Worm (Caenorhabditis elegans): ENCODE measurements around the gene sam-4.
A peak's percentile ranks its signal among the peaks of the same experiment; 100 is the strongest.
"Not testable (repeated sequence)": the region's sequence is repeated elsewhere in the genome, so short reads cannot be mapped to it uniquely, and the experiment has no call there.

The sam-4 gene

ce11 chrII:5622383-5622939 is 26.6 kb downstream of the sam-4 start, which contains the start of the genes eif-3.L and npl-4.2:
eif-3.L (minus strand) TSS chrII:5622483.
npl-4.2 (plus strand) TSS chrII:5622889.
- not testable (repeated sequence) for TF ChIP-seq R02D3.7, ztf-4, egl-5 (tag; optimal IDR thresholded peaks at IDR 0.05)

- TF ChIP-seq fkh-10 (GFP tag; optimal IDR thresholded peaks at IDR 0.05) (no peak), ceh-28 (tag; optimal IDR thresholded peaks at IDR 0.05) (peak; percentile 8), nhr-43 (tag; optimal IDR thresholded peaks at IDR 0.05; ENCODE audit: poor library complexity, severe bottlenecking) (peak; percentile 15), nhr-23 (tag; optimal IDR thresholded peaks at IDR 0.05) (peak; percentile 48), ceh-82 (tag; optimal IDR thresholded peaks at IDR 0.05) (no peak), nhr-77 (tag; optimal IDR thresholded peaks at IDR 0.05) (no peak), nfya-1 (tag; optimal IDR thresholded peaks at IDR 0.05; ENCODE audit: insufficient read depth) (peak; percentile 9), elt-2 (tag; optimal IDR thresholded peaks at IDR 0.05) (peak; percentile 71)
These were observed 29.8 kb downstream of the sam-4 start, which contains the start of gene dhs-6 for ce11 chrII:5619298-5619697. dhs-6 (minus strand) TSS chrII:5619319.

ce11 chrII:5607756-5608155 is 41.3 kb downstream of the sam-4 start, which contains the start of gene C17G10.7:
C17G10.7 (minus strand) TSS chrII:5607856.
- no peak for TF ChIP-seq elt-3 (tag; optimal IDR thresholded peaks at IDR 0.05)
- no peak for TF ChIP-seq aly-2 (tag; optimal IDR thresholded peaks at IDR 0.05)
- no peak for TF ChIP-seq nhr-25 (tag; optimal IDR thresholded peaks at IDR 0.05)
- no peak for TF ChIP-seq tbx-2 (tag; optimal IDR thresholded peaks at IDR 0.05)
- TF ChIP-seq elt-1 (tag; optimal IDR thresholded peaks at IDR 0.05), result no peak
- TF ChIP-seq nhr-43 (tag; optimal IDR thresholded peaks at IDR 0.05; ENCODE audit: poor library complexity, severe bottlenecking), result no peak
- TF ChIP-seq jun-1 (tag; optimal IDR thresholded peaks at IDR 0.05), result no peak
- TF ChIP-seq R02D3.7 (tag; optimal IDR thresholded peaks at IDR 0.05), result no peak
- no peak for TF ChIP-seq fos-1 (tag; optimal IDR thresholded peaks at IDR 0.05)
- TF ChIP-seq fkh-2 (tag; optimal IDR thresholded peaks at IDR 0.05), result no peak
- no peak for TF ChIP-seq daf-12 (tag; optimal IDR thresholded peaks at IDR 0.05)
- TF ChIP-seq lin-15B (tag; optimal IDR thresholded peaks at IDR 0.05), result no peak
- no peak for TF ChIP-seq ZK546.5 (tag; optimal IDR thresholded peaks at IDR 0.05)
- TF ChIP-seq ceh-16 (tag; optimal IDR thresholded peaks at IDR 0.05), result no peak
- no peak for TF ChIP-seq unc-39 (tag; optimal IDR thresholded peaks at IDR 0.05)
- no peak for TF ChIP-seq nhr-28 (tag; optimal IDR thresholded peaks at IDR 0.05)

- TF ChIP-seq nhr-67 (tag; optimal IDR thresholded peaks at IDR 0.05) (no peak), lin-15B (tag; optimal IDR thresholded peaks at IDR 0.05) (no peak), snpc-4 (tag; optimal IDR thresholded peaks at IDR 0.05) (no peak), nhr-12 (tag; optimal IDR thresholded peaks at IDR 0.05) (no peak), ama-1 (optimal IDR thresholded peaks at IDR 0.05) (no peak), jun-1 (tag; optimal IDR thresholded peaks at IDR 0.05) (no peak), mml-1 (tag; optimal IDR thresholded peaks at IDR 0.05) (no peak), nhr-77 (tag; optimal IDR thresholded peaks at IDR 0.05) (peak; percentile 22), fkh-10 (GFP tag; optimal IDR thresholded peaks at IDR 0.05) (no peak), skn-1 (tag; optimal IDR thresholded peaks at IDR 0.05) (no peak), zag-1 (tag; optimal IDR thresholded peaks at IDR 0.05) (no peak), fos-1 (tag; optimal IDR thresholded peaks at IDR 0.05) (no peak), R02D3.7 (tag; optimal IDR thresholded peaks at IDR 0.05) (peak; percentile 40), lin-39 (tag; optimal IDR thresholded peaks at IDR 0.05) (no peak), elt-3 (tag; optimal IDR thresholded peaks at IDR 0.05) (peak; percentile 93 to 96 (median 93)), lsy-12 (tag; optimal IDR thresholded peaks at IDR 0.05) (peak; percentile 5), ceh-9 (tag; optimal IDR thresholded peaks at IDR 0.05) (no peak), ztf-4 (tag; optimal IDR thresholded peaks at IDR 0.05) (no peak), sea-2 (GFP tag; optimal IDR thresholded peaks at IDR 0.05) (no peak), nhr-237 (tag; optimal IDR thresholded peaks at IDR 0.05) (no peak), ceh-82 (tag; optimal IDR thresholded peaks at IDR 0.05) (no peak), nhr-23 (tag; optimal IDR thresholded peaks at IDR 0.05) (peak; percentile 94), daf-12 (tag; optimal IDR thresholded peaks at IDR 0.05) (no peak), nhr-25 (tag; optimal IDR thresholded peaks at IDR 0.05) (peak; percentile 85), nhr-11 (tag; optimal IDR thresholded peaks at IDR 0.05) (no peak), ceh-28 (tag; optimal IDR thresholded peaks at IDR 0.05) (peak; percentile 80), unc-39 (tag; optimal IDR thresholded peaks at IDR 0.05) (no peak), ceh-16 (tag; optimal IDR thresholded peaks at IDR 0.05) (no peak), pqm-1 (tag; optimal IDR thresholded peaks at IDR 0.05) (no peak), tbx-2 (tag; optimal IDR thresholded peaks at IDR 0.05) (peak; percentile 39), ZK546.5 (tag; optimal IDR thresholded peaks at IDR 0.05) (no peak), fkh-2 (tag; optimal IDR thresholded peaks at IDR 0.05) (no peak), ztf-11 (tag; optimal IDR thresholded peaks at IDR 0.05) (no peak), mdl-1 (tag; optimal IDR thresholded peaks at IDR 0.05) (peak; percentile 23), nhr-76 (tag; optimal IDR thresholded peaks at IDR 0.05) (peak; percentile 48), egl-27 (tag; optimal IDR thresholded peaks at IDR 0.05) (no peak), pha-4 (tag; optimal IDR thresholded peaks at IDR 0.05) (no peak), eor-1 (tag; optimal IDR thresholded peaks at IDR 0.05) (no peak), elt-1 (tag; optimal IDR thresholded peaks at IDR 0.05) (peak; percentile 72)
These were observed 43.5 kb downstream of the sam-4 start for ce11 chrII:5605538-5605945.

All from whole organism, L3 larva.